Fruit fly (Drosophila melanogaster) whole organism, embryonic: Measurements from ENCODE around the gene mRpL48.
A peak's percentile ranks its signal among the peaks of the same experiment; 100 is the strongest.

Experiments
- CG11093 ChIP-seq: fragments of 200-800 bp; sonication (Bioruptor generic); IDR thresholded peaks from 3 replicates; pipeline ENCODE4 v1.3.6; 2022; ENCODE audit warnings: missing biosample characterization, missing genetic modification characterization
- CG11723 ChIP-seq: fragments of 200-800 bp; sonication (Bioruptor generic); optimal IDR thresholded peaks from 2 replicates; lab custom pipeline; 2017; ENCODE audit warnings: missing biosample characterization, mild to moderate bottlenecking, missing genetic modification characterization
- CG12219 ChIP-seq: fragments of 200-800 bp; sonication (Bioruptor generic); optimal IDR thresholded peaks from 3 replicates; lab custom pipeline; 2018; ENCODE audit warnings: missing biosample characterization, mild to moderate bottlenecking, missing genetic modification characterization
- CG12236 ChIP-seq: fragments of 200-800 bp; sonication (Bioruptor generic); optimal IDR thresholded peaks from 2 replicates; lab custom pipeline; 2016; ENCODE audit warnings: missing biosample characterization, missing genetic modification characterization
- CG12942 ChIP-seq: fragments of 200-800 bp; sonication (Bioruptor generic); optimal IDR thresholded peaks from 3 replicates; lab custom pipeline; 2016; ENCODE audit warnings: missing biosample characterization, missing genetic modification characterization
- CG17359 ChIP-seq: fragments of 200-800 bp; sonication (Bioruptor generic); optimal IDR thresholded peaks from 3 replicates; lab custom pipeline; 2018; ENCODE audit warnings: missing biosample characterization, mild to moderate bottlenecking, missing genetic modification characterization, moderate library complexity
- CG2199 ChIP-seq: fragments of 200-800 bp; sonication (Bioruptor generic); IDR thresholded peaks from 3 replicates; pipeline ENCODE4 v1.3.6; 2022; ENCODE audit warnings: missing biosample characterization, missing genetic modification characterization
- CG2875 ChIP-seq: fragments of 200-800 bp; sonication (Bioruptor generic); optimal IDR thresholded peaks from 2 replicates; lab custom pipeline; 2017; ENCODE audit warnings: missing biosample characterization, mild to moderate bottlenecking, missing genetic modification characterization, missing genetic modification reagents
- CG32767 ChIP-seq: fragments of 200-800 bp; sonication (Bioruptor generic); IDR thresholded peaks from 2 replicates; pipeline ENCODE4 v1.3.6; 2022; ENCODE audit warnings: missing biosample characterization, missing genetic modification characterization
- CG4424 ChIP-seq: fragments of 200-800 bp; sonication (Bioruptor generic); optimal IDR thresholded peaks from 3 replicates; lab custom pipeline; 2016; ENCODE audit warnings: missing biosample characterization, missing genetic modification characterization
- CG5953 ChIP-seq: fragments of 200-800 bp; sonication (Bioruptor generic); IDR thresholded peaks from 2 replicates; pipeline ENCODE4 v1.3.6; 2022; ENCODE audit warnings: missing biosample characterization, missing genetic modification characterization
- CG6175 ChIP-seq: fragments of 200-800 bp; sonication (Bioruptor generic); IDR thresholded peaks from 3 replicates; pipeline ENCODE4 v1.3.6; 2022; ENCODE audit warnings: missing biosample characterization, missing genetic modification characterization
- CG7928 ChIP-seq: fragments of 200-800 bp; sonication (Bioruptor generic); optimal IDR thresholded peaks from 2 replicates; lab custom pipeline; 2017; ENCODE audit warnings: missing biosample characterization, mild to moderate bottlenecking, missing genetic modification characterization
- CG8089 ChIP-seq: fragments of 200-800 bp; sonication (Bioruptor generic); optimal IDR thresholded peaks from 3 replicates; lab custom pipeline; 2016; ENCODE audit warnings: missing biosample characterization, missing genetic modification characterization
- CG9215 ChIP-seq: fragments of 200-800 bp; sonication (Bioruptor generic); IDR thresholded peaks from 2 replicates; pipeline ENCODE4 v1.3.6; 2022; ENCODE audit warnings: missing biosample characterization, missing genetic modification characterization
- D ChIP-seq, 2 experiments: fragments of 200-800 bp in 1 of 2; fragments of >200 bp in 1 of 2; sonication (Bioruptor generic) in 1 of 2; optimal IDR thresholded peaks; 2 replicates in 1 of 2; 3 replicates in 1 of 2; lab custom pipeline; 2017; ENCODE audit warnings: mild to moderate bottlenecking in 1 of 2, missing biosample characterization in 1 of 2, missing genetic modification characterization in 1 of 2, missing genetic modification reagents in 1 of 2
- D19A ChIP-seq: fragments of 200-800 bp; optimal IDR thresholded peaks from 3 replicates; lab custom pipeline; 2019; ENCODE audit warnings: missing biosample characterization, mild to moderate bottlenecking, missing genetic modification characterization, moderate library complexity
- Dll ChIP-seq: fragments of 200-800 bp; sonication (Bioruptor generic); IDR thresholded peaks from 4 replicates; pipeline ENCODE4 v1.3.6; 2022; ENCODE audit warnings: missing biosample characterization, missing genetic modification characterization; ENCODE audit not compliant: partially characterized antibody
- Drgx ChIP-seq: fragments of 200-800 bp; sonication (Bioruptor generic); IDR thresholded peaks from 2 replicates; pipeline ENCODE4 v1.3.6; 2022; ENCODE audit warnings: missing biosample characterization, missing genetic modification characterization
- Ets97D ChIP-seq: fragments of 200-800 bp; sonication (Bioruptor generic); optimal IDR thresholded peaks from 3 replicates; lab custom pipeline; 2016; ENCODE audit warnings: missing biosample characterization, missing genetic modification characterization
- Hand ChIP-seq: fragments of 200-800 bp; sonication (Bioruptor generic); optimal IDR thresholded peaks from 2 replicates; lab custom pipeline; 2017; ENCODE audit warnings: mild to moderate bottlenecking, missing biosample characterization, missing genetic modification reagents, missing genetic modification characterization
- Hr78 ChIP-seq, 2 experiments: fragments of 200-800 bp in 1 of 2; fragments of >200 bp in 1 of 2; sonication (Bioruptor generic) in 1 of 2; optimal IDR thresholded peaks; 2 replicates each; lab custom pipeline; 2017 to 2019; ENCODE audit warnings: missing biosample characterization in 2 of 2, missing genetic modification characterization in 2 of 2, mild to moderate bottlenecking in 1 of 2, moderate library complexity in 1 of 2
- Jarid2 ChIP-seq: fragments of 200-800 bp; sonication (Bioruptor generic); optimal IDR thresholded peaks from 3 replicates; lab custom pipeline; 2017; ENCODE audit warnings: mild to moderate bottlenecking, missing biosample characterization, missing genetic modification reagents, missing genetic modification characterization
- Kr ChIP-seq: fragments of 200-800 bp; sonication (Bioruptor generic); optimal IDR thresholded peaks from 2 replicates; lab custom pipeline; 2017; ENCODE audit warnings: missing biosample characterization, mild to moderate bottlenecking, missing genetic modification characterization
- Myb ChIP-seq: fragments of 200-800 bp; sonication (Bioruptor generic); optimal IDR thresholded peaks from 2 replicates; lab custom pipeline; 2016; ENCODE audit warnings: missing biosample characterization, missing genetic modification characterization
- Pdp1 ChIP-seq, 2 experiments: fragments of 200-800 bp; sonication (Bioruptor generic); optimal IDR thresholded peaks; 3 replicates each; lab custom pipeline; 2016; ENCODE audit warnings: missing biosample characterization in 2 of 2, missing genetic modification characterization in 2 of 2, mild to moderate bottlenecking in 1 of 2, moderate library complexity in 1 of 2
- Rx ChIP-seq: fragments of 200-800 bp; sonication (Bioruptor generic); IDR thresholded peaks from 2 replicates; pipeline ENCODE4 v1.3.6; 2022; ENCODE audit warnings: missing biosample characterization, missing genetic modification characterization
- Sry-β ChIP-seq: fragments of 200-800 bp; sonication (Bioruptor generic); optimal IDR thresholded peaks from 2 replicates; lab custom pipeline; 2018; ENCODE audit warnings: missing biosample characterization, mild to moderate bottlenecking, missing genetic modification characterization, moderate library complexity
- Sry-δ ChIP-seq: fragments of 200-800 bp; sonication (Bioruptor generic); optimal IDR thresholded peaks from 2 replicates; lab custom pipeline; 2016; ENCODE audit warnings: missing biosample characterization, missing genetic modification characterization
- Trl ChIP-seq, 3 experiments: fragments of >200 bp in 2 of 3; fragments of 200-800 bp in 1 of 3; sonication (Bioruptor generic) in 1 of 3; optimal IDR thresholded peaks; 2 replicates in 1 of 3; 3 replicates in 2 of 3; lab custom pipeline; 2016 to 2017; ENCODE audit warnings: missing biosample characterization in 1 of 3, missing genetic modification characterization in 1 of 3
- YL-1 ChIP-seq: fragments of 200-800 bp; sonication (Bioruptor generic); optimal IDR thresholded peaks from 3 replicates; lab custom pipeline; 2017; ENCODE audit warnings: missing biosample characterization, mild to moderate bottlenecking, missing genetic modification characterization
- amos ChIP-seq: fragments of 200-800 bp; sonication (Bioruptor generic); IDR thresholded peaks from 2 replicates; pipeline ENCODE4 v1.3.6; 2022; ENCODE audit warnings: missing biosample characterization, missing genetic modification characterization; ENCODE audit not compliant: partially characterized antibody
- ap ChIP-seq: fragments of 200-800 bp; sonication (Bioruptor generic); IDR thresholded peaks from 2 replicates; pipeline ENCODE4 v1.3.6; 2022; ENCODE audit warnings: missing biosample characterization, missing genetic modification characterization
- bbx ChIP-seq: fragments of 200-800 bp; sonication (Bioruptor generic); IDR thresholded peaks from 2 replicates; pipeline ENCODE4 v1.3.6; 2022; ENCODE audit warnings: missing biosample characterization, missing genetic modification characterization; ENCODE audit not compliant: partially characterized antibody
- eve ChIP-seq, 2 experiments: fragments of >200 bp; optimal IDR thresholded peaks; 2 replicates each; lab custom pipeline; 2017; ENCODE audit warnings: missing biosample characterization in 2 of 2, missing genetic modification characterization in 2 of 2
- fd96Cb ChIP-seq: fragments of 200-800 bp; sonication (Bioruptor generic); optimal IDR thresholded peaks from 2 replicates; lab custom pipeline; 2018; ENCODE audit warnings: missing biosample characterization, mild to moderate bottlenecking, missing genetic modification characterization, moderate library complexity
- gce ChIP-seq: fragments of 200-800 bp; sonication (Bioruptor generic); IDR thresholded peaks from 3 replicates; pipeline ENCODE4 v1.3.6; 2022; ENCODE audit warnings: missing biosample characterization, missing genetic modification characterization
- hth ChIP-seq: fragments of >200 bp; optimal IDR thresholded peaks from 2 replicates; lab custom pipeline; 2017; ENCODE audit warnings: inconsistent platforms
- jigr1 ChIP-seq: fragments of 200-800 bp; sonication (Bioruptor generic); IDR thresholded peaks from 3 replicates; pipeline ENCODE4 v1.3.6; 2022; ENCODE audit warnings: missing biosample characterization, missing genetic modification characterization
- kay ChIP-seq: fragments of 200-800 bp; sonication (Bioruptor generic); optimal IDR thresholded peaks from 2 replicates; lab custom pipeline; 2016; ENCODE audit warnings: missing biosample characterization, missing genetic modification characterization
- knrl ChIP-seq: fragments of 200-800 bp; sonication (Bioruptor generic); IDR thresholded peaks from 3 replicates; pipeline ENCODE4 v1.3.6; 2022; ENCODE audit warnings: missing biosample characterization, missing genetic modification characterization; ENCODE audit not compliant: partially characterized antibody
- lbe ChIP-seq: fragments of 200-800 bp; sonication (Bioruptor generic); optimal IDR thresholded peaks from 2 replicates; lab custom pipeline; 2016; ENCODE audit warnings: missing biosample characterization, mild to moderate bottlenecking, missing genetic modification characterization
- mld ChIP-seq: fragments of 200-800 bp; sonication (Bioruptor generic); IDR thresholded peaks from 3 replicates; pipeline ENCODE4 v1.3.6; 2022; ENCODE audit warnings: missing biosample characterization, missing genetic modification characterization; ENCODE audit not compliant: partially characterized antibody
- nerfin-1 ChIP-seq: fragments of 200-800 bp; sonication (Bioruptor generic); optimal IDR thresholded peaks from 3 replicates; lab custom pipeline; 2019; ENCODE audit warnings: missing biosample characterization, mild to moderate bottlenecking, missing genetic modification characterization, moderate library complexity
- oc ChIP-seq: fragments of 200-800 bp; sonication (Bioruptor generic); optimal IDR thresholded peaks from 2 replicates; lab custom pipeline; 2018; ENCODE audit warnings: missing biosample characterization, mild to moderate bottlenecking, missing genetic modification characterization, moderate library complexity
- pb ChIP-seq: fragments of 200-800 bp; sonication (Bioruptor generic); optimal IDR thresholded peaks from 3 replicates; lab custom pipeline; 2016; ENCODE audit warnings: missing biosample characterization, missing genetic modification characterization
- ro ChIP-seq: fragments of 200-800 bp; sonication (Bioruptor generic); IDR thresholded peaks from 2 replicates; pipeline ENCODE4 v1.3.6; 2022; ENCODE audit warnings: missing biosample characterization, missing genetic modification characterization
- sens ChIP-seq: fragments of 200-800 bp; sonication (Bioruptor generic); peaks from one replicate; lab custom pipeline; 2016; ENCODE audit warnings: missing biosample characterization, missing genetic modification characterization
- slp2 ChIP-seq: fragments of 200-800 bp; sonication (Bioruptor generic); optimal IDR thresholded peaks from 2 replicates; lab custom pipeline; 2016; ENCODE audit warnings: missing biosample characterization, missing genetic modification characterization
- tx ChIP-seq: fragments of 200-800 bp; sonication (Bioruptor generic); optimal IDR thresholded peaks from 2 replicates; lab custom pipeline; 2016; ENCODE audit warnings: missing biosample characterization, missing genetic modification characterization

Gene mRpL48

DNA sequence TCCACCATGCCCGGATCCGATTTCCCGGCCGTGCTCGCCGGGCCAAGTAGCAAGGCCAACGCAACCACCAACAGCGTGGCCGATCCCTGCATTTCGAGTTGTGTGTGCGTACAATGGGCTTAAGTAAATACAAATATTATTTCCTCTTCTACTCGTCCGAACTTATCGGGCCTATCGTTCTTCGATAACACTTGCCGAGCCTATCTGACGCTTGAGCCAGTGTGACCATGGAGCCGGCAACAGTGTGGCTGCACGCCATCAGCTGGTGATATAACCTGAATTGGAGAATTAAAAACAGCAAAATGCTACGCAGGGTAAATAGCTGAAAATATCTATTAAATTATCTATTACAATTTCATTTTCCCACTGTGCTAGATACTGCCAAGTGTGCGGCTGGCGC lies at the start of gene mRpL48, which contains the start of gene CG17660 (continued):
- TF ChIP-seq ap (GFP tag; lab: Robert Waterston, UW): no peak
- no peak for TF ChIP-seq jigr1
- TF ChIP-seq Sry-δ (GFP tag; lab: Kevin White, UChicago): peak; percentile 73
- TF ChIP-seq YL-1: peak; percentile 94
- no peak for TF ChIP-seq Kr (GFP tag; lab: Kevin White, UChicago)
- peak; percentile 72; the same call in 2 of the 3 replicates for TF ChIP-seq mld (GFP tag; lab: Robert Waterston, UW)
- TF ChIP-seq eve (GFP tag; optimal IDR thresholded peaks at IDR 0.05; lab: Kevin White, UChicago): no peak
- TF ChIP-seq CG4424 (GFP tag; lab: Kevin White, UChicago): no peak
- TF ChIP-seq hth: no peak
- peak in 1 of 2 experiments; percentile 100 for TF ChIP-seq Pdp1 (GFP tag; optimal IDR thresholded peaks at IDR 0.05; lab: Kevin White, UChicago)
- peak; percentile 65 for TF ChIP-seq Dll (GFP tag; lab: Robert Waterston, UW)
- TF ChIP-seq CG12219 (GFP tag; lab: Kevin White, UChicago): no peak
- TF ChIP-seq D (optimal IDR thresholded peaks at IDR 0.05; lab: Kevin White, UChicago): no peak
- TF ChIP-seq D (GFP tag; optimal IDR thresholded peaks at IDR 0.05; lab: Kevin White, UChicago): no peak
- TF ChIP-seq Jarid2: no peak
- TF ChIP-seq Hr78 (GFP tag; optimal IDR thresholded peaks at IDR 0.05; lab: Kevin White, UChicago): no peak
- no peak for TF ChIP-seq slp2
- no peak for TF ChIP-seq CG2875
- no peak for TF ChIP-seq pb (GFP tag; lab: Kevin White, UChicago)
- TF ChIP-seq Hand: no peak
- no peak for TF ChIP-seq Drgx
- no peak for TF ChIP-seq CG12942 (GFP tag; lab: Kevin White, UChicago)
- no peak for TF ChIP-seq kay (GFP tag; lab: Kevin White, UChicago)
- TF ChIP-seq tx (GFP tag; lab: Kevin White, UChicago): no peak
- TF ChIP-seq Ets97D (GFP tag; lab: Kevin White, UChicago): peak; percentile 75
- TF ChIP-seq CG6175 (GFP tag; lab: Robert Waterston, UW): no peak
- TF ChIP-seq bbx: peak; percentile 87
- no peak for TF ChIP-seq CG17359 (tag; lab: Kevin White, UChicago)
- TF ChIP-seq D19A (tag; lab: Kevin White, UChicago): no peak
- no peak for TF ChIP-seq lbe (GFP tag; lab: Kevin White, UChicago)
- TF ChIP-seq ro (GFP tag; lab: Robert Waterston, UW): no peak
- peak; percentile 60; the same call in 2 of the 3 replicates for TF ChIP-seq knrl
- no peak for TF ChIP-seq CG7928 (GFP tag; lab: Kevin White, UChicago)
- no peak for TF ChIP-seq oc (tag; lab: Kevin White, UChicago)
- peak; percentile 89 for TF ChIP-seq sens (GFP tag; lab: Kevin White, UChicago)
- no peak for TF ChIP-seq CG8089
- no peak for TF ChIP-seq CG5953 (GFP tag; lab: Robert Waterston, UW)
- TF ChIP-seq Sry-β (GFP tag; lab: Kevin White, UChicago): no peak
- TF ChIP-seq CG11093 (GFP tag; lab: Robert Waterston, UW): no peak
- no peak for TF ChIP-seq nerfin-1 (tag; lab: Kevin White, UChicago)
- peak; percentile 76; the same call in 1 of the 2 replicates for TF ChIP-seq amos (GFP tag; lab: Robert Waterston, UW)
- no peak for TF ChIP-seq gce (GFP tag; lab: Robert Waterston, UW)
- TF ChIP-seq Trl (optimal IDR thresholded peaks at IDR 0.05; lab: Kevin White, UChicago): no peak
- TF ChIP-seq Trl (GFP tag; optimal IDR thresholded peaks at IDR 0.05; lab: Kevin White, UChicago): peak; percentile 25
- no peak for TF ChIP-seq fd96Cb (tag; lab: Kevin White, UChicago)
- no peak for TF ChIP-seq CG12236
- no peak for TF ChIP-seq CG11723 (GFP tag; lab: Kevin White, UChicago)
- TF ChIP-seq CG32767 (GFP tag; lab: Robert Waterston, UW): 0 out of 2 replicates have a peak, but pooled peaks have one; percentile 14
- TF ChIP-seq CG9215: no peak
- TF ChIP-seq Rx: no peak
- 0 out of 3 replicates have a peak, but pooled peaks have one; percentile 34 for TF ChIP-seq CG2199 (GFP tag; lab: Robert Waterston, UW)
- peak; percentile 32 for TF ChIP-seq Myb (GFP tag; lab: Kevin White, UChicago)
